Fruit fly (Drosophila melanogaster) whole organism, prepupa: ENCODE data around the gene CG8840.

ENCODE experiments used
- CG15336 ChIP-seq: fragments of 200-800 bp; sonication (Bioruptor generic); IDR thresholded peaks from 2 replicates; pipeline ENCODE4 v1.3.6; 2022; ENCODE audit warnings: missing biosample characterization, missing genetic modification characterization
- CG32006 ChIP-seq: fragments of 200-800 bp; sonication (Bioruptor generic); optimal IDR thresholded peaks from 3 replicates; lab custom pipeline; 2017; ENCODE audit warnings: missing biosample characterization, mild to moderate bottlenecking, missing genetic modification characterization
- CG6163 ChIP-seq: fragments of 200-800 bp; sonication (Bioruptor generic); IDR thresholded peaks from 3 replicates; pipeline ENCODE4 v1.3.6; 2022; ENCODE audit warnings: missing biosample characterization, missing genetic modification characterization
- CG6792 ChIP-seq: fragments of 200-800 bp; sonication (Bioruptor generic); optimal IDR thresholded peaks from 3 replicates; lab custom pipeline; 2016; ENCODE audit warnings: missing biosample characterization, missing genetic modification characterization
- CG8119 ChIP-seq: fragments of 200-800 bp; sonication (Bioruptor generic); IDR thresholded peaks from 3 replicates; pipeline ENCODE4 v1.3.6; 2022; ENCODE audit warnings: missing biosample characterization, missing genetic modification characterization
- Eip78C ChIP-seq: fragments of 200-800 bp; sonication (Bioruptor generic); peaks from one replicate; lab custom pipeline; 2016; ENCODE audit warnings: missing biosample characterization, missing genetic modification characterization
- Ets96B ChIP-seq: fragments of 200-800 bp; optimal IDR thresholded peaks from 2 replicates; lab custom pipeline; 2019; ENCODE audit warnings: missing biosample characterization, mild to moderate bottlenecking, missing genetic modification characterization, moderate library complexity
- Gug ChIP-seq: fragments of 200-800 bp; sonication (Bioruptor generic); IDR thresholded peaks from 2 replicates; pipeline ENCODE4 v1.3.6; 2022; ENCODE audit warnings: missing biosample characterization, missing genetic modification characterization
- Lpt ChIP-seq: fragments of 200-800 bp; sonication (Bioruptor generic); optimal IDR thresholded peaks from 3 replicates; lab custom pipeline; 2016; ENCODE audit warnings: missing biosample characterization, missing genetic modification characterization
- Met ChIP-seq: fragments of 200-800 bp; sonication (Bioruptor generic); optimal IDR thresholded peaks from 3 replicates; lab custom pipeline; 2016; ENCODE audit warnings: missing biosample characterization, missing genetic modification characterization
- Smox ChIP-seq: fragments of 200-800 bp; sonication (Bioruptor generic); optimal IDR thresholded peaks from 3 replicates; lab custom pipeline; 2016; ENCODE audit warnings: missing biosample characterization, missing genetic modification characterization
- Sox102F ChIP-seq: fragments of 200-800 bp; sonication (Bioruptor generic); optimal IDR thresholded peaks from 2 replicates; lab custom pipeline; 2016; ENCODE audit warnings: missing biosample characterization, mild to moderate bottlenecking, missing genetic modification characterization
- ss ChIP-seq, 2 experiments: fragments of 200-800 bp; sonication (Bioruptor generic); optimal IDR thresholded peaks; 2 replicates in 1 of 2; 3 replicates in 1 of 2; lab custom pipeline; 2017 to 2018; ENCODE audit warnings: mild to moderate bottlenecking in 2 of 2, missing biosample characterization in 2 of 2, missing genetic modification characterization in 2 of 2, moderate library complexity in 1 of 2
- topi ChIP-seq: fragments of 200-800 bp; sonication (Bioruptor generic); optimal IDR thresholded peaks from 3 replicates; lab custom pipeline; 2016; ENCODE audit warnings: missing biosample characterization, missing genetic modification characterization

dm6 chr2L:3452286-3452685, 41.9 kb downstream of the CG8840 start, which contains the start of gene CG12795:
- TF ChIP-seq Ets96B = no peak
- no peak for TF ChIP-seq Lpt
- no peak for TF ChIP-seq ss (GFP tag; optimal IDR thresholded peaks at IDR 0.05; lab: Kevin White, UChicago)
- no peak for TF ChIP-seq Sox102F (GFP tag; lab: Kevin White, UChicago)
- no peak for TF ChIP-seq Met (GFP tag; lab: Kevin White, UChicago)
- TF ChIP-seq Gug (GFP tag; lab: Robert Waterston, UW) = no peak
- no peak for TF ChIP-seq CG6792 (GFP tag; lab: Kevin White, UChicago)
- TF ChIP-seq CG32006 (GFP tag; lab: Kevin White, UChicago) = no peak
- TF ChIP-seq Smox (GFP tag; lab: Kevin White, UChicago) = no peak
- no peak for TF ChIP-seq CG15336 (GFP tag; lab: Robert Waterston, UW)
- no peak for TF ChIP-seq CG6163 (GFP tag; lab: Robert Waterston, UW)
- TF ChIP-seq CG8119 (GFP tag; lab: Robert Waterston, UW) = no peak
- no peak for TF ChIP-seq topi (GFP tag; lab: Kevin White, UChicago)
- no peak for TF ChIP-seq Eip78C
